Worm (Caenorhabditis elegans): ENCODE results near the gene pqn-67.
"Not testable (repeated sequence)": the region's sequence is repeated elsewhere in the genome, so short reads cannot be mapped to it uniquely, and the experiment has no call there.

The pqn-67 gene

ce11 chrV:12967925-12968327 is 43.7 kb downstream of the pqn-67 start, which contains the start of gene R186.8 (continued):
- 0 out of 2 replicates have a peak, but pooled peaks have one; percentile 49 for TF ChIP-seq egl-44 (GFP tag; IDR thresholded peaks at IDR 0.05)
- peak; percentile 78 for TF ChIP-seq ekl-4 (GFP tag; IDR thresholded peaks at IDR 0.05)
- TF ChIP-seq lin-54 (GFP tag; optimal IDR thresholded peaks at IDR 0.05): peak; percentile 66
- not testable (repeated sequence) for TF ChIP-seq snpc-4 (GFP tag; optimal IDR thresholded peaks at IDR 0.05)
- TF ChIP-seq snpc-4 (tag; optimal IDR thresholded peaks at IDR 0.05): peak in 2 of 4 experiments; percentile 58 to 64

DNA sequence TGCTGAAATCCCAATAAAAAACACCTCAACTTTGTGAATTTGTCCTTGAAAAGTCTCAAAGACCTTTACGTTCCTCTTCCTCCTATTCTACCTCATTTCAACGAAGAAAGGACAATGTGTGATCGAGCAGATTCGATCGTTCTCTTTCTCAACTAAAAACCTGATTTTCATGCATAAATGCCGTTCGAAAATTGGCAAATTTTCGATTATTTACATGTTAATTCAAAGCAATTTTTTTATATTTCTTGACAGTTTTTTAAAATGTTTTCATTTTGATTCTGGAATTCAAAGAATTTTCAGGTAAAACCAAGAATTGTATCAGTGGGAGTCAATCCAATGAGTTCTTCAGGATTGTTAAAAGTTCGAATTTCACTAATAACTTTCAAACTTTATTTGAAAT is 44.3 kb downstream of the pqn-67 start, which contains the start of gene lin-46:
lin-46 (plus strand) TSS at position 301 of the 400 bp plus-strand sequence.
- no peak for TF ChIP-seq aptf-3 (GFP tag; IDR thresholded peaks at IDR 0.05)
- no peak for TF ChIP-seq lsy-27 (tag; optimal IDR thresholded peaks at IDR 0.05; ENCODE audit: borderline replicate concordance, insufficient read depth)
- no peak for TF ChIP-seq atf-7 (tag; optimal IDR thresholded peaks at IDR 0.05)
- no peak for TF ChIP-seq rpc-1 (optimal IDR thresholded peaks at IDR 0.05)
- TF ChIP-seq rpc-1 (tag; optimal IDR thresholded peaks at IDR 0.05): no peak
- TF ChIP-seq lin-54 (GFP tag; optimal IDR thresholded peaks at IDR 0.05): no peak
- TF ChIP-seq pha-4 (tag; optimal IDR thresholded peaks at IDR 0.05): no peak
- TF ChIP-seq ztf-22 (GFP tag; optimal IDR thresholded peaks at IDR 0.05): no peak
- no peak for TF ChIP-seq ztf-3 (GFP tag; optimal IDR thresholded peaks at IDR 0.05)
- no peak for TF ChIP-seq nfya-2 (GFP tag; IDR thresholded peaks at IDR 0.05)

ce11 chrV:12970575-12971160 is 46.4 kb downstream of the pqn-67 start, which contains the start of gene pnn-1:
pnn-1 (plus strand) TSS chrV:12971110.
- TF ChIP-seq repo-1 (tag; optimal IDR thresholded peaks at IDR 0.05): no peak
- TF ChIP-seq ceh-91 (GFP tag; IDR thresholded peaks at IDR 0.05): no peak
- TF ChIP-seq unc-62 (GFP tag; optimal IDR thresholded peaks at IDR 0.05): no peak
- TF ChIP-seq attf-6 (GFP tag; IDR thresholded peaks at IDR 0.05): no peak
- TF ChIP-seq lin-35 (GFP tag; optimal IDR thresholded peaks at IDR 0.05): peak in 1 of 3 experiments; percentile 63
- no peak for TF ChIP-seq mel-28 (tag; optimal IDR thresholded peaks at IDR 0.05; ENCODE audit: borderline replicate concordance)
- TF ChIP-seq snpc-4 (GFP tag; optimal IDR thresholded peaks at IDR 0.05): no peak
- no peak for TF ChIP-seq snpc-4 (tag; optimal IDR thresholded peaks at IDR 0.05)
- TF ChIP-seq sdz-38 (tag; optimal IDR thresholded peaks at IDR 0.05): no peak
- peak; percentile 26; the same call in 1 of the 2 replicates for TF ChIP-seq hmg-1.2 (GFP tag; IDR thresholded peaks at IDR 0.05)
- no peak for TF ChIP-seq F39B2.1 (GFP tag; IDR thresholded peaks at IDR 0.05)
- TF ChIP-seq Y79H2A.3 (GFP tag; conservative IDR thresholded peaks at IDR 0.05): no peak
- TF ChIP-seq lin-40 (tag; optimal IDR thresholded peaks at IDR 0.05): no peak
- no peak for TF ChIP-seq dox-1 (GFP tag; IDR thresholded peaks at IDR 0.05)
- TF ChIP-seq ccch-3 (GFP tag; optimal IDR thresholded peaks at IDR 0.05): no peak
- no peak for TF ChIP-seq cebp-1 (GFP tag; IDR thresholded peaks at IDR 0.05)
- no peak for TF ChIP-seq cebp-1 (tag; optimal IDR thresholded peaks at IDR 0.05)
- TF ChIP-seq dpl-1 (GFP tag; optimal IDR thresholded peaks at IDR 0.05): peak; percentile 6
- no peak for TF ChIP-seq ets-4 (GFP tag; optimal IDR thresholded peaks at IDR 0.05)
- TF ChIP-seq mcd-1 (GFP tag; IDR thresholded peaks at IDR 0.05): peak; percentile 42; the same call in 1 of the 2 replicates
- TF ChIP-seq mes-4 (tag; optimal IDR thresholded peaks at IDR 0.05): no peak
- TF ChIP-seq lsl-1 (GFP tag; optimal IDR thresholded peaks at IDR 0.05): no peak
- no peak for TF ChIP-seq rec-8 (tag; optimal IDR thresholded peaks at IDR 0.05)
- no peak for TF ChIP-seq F33H1.4 (GFP tag; IDR thresholded peaks at IDR 0.05)
- TF ChIP-seq xnd-1 (tag; optimal IDR thresholded peaks at IDR 0.05): no peak
- TF ChIP-seq Y67H2A.10 (GFP tag; conservative IDR thresholded peaks at IDR 0.05): no peak
- peak; percentile 32 for TF ChIP-seq efl-1 (GFP tag; optimal IDR thresholded peaks at IDR 0.05)
- TF ChIP-seq ztf-18 (tag; optimal IDR thresholded peaks at IDR 0.05): no peak
- TF ChIP-seq D2030.7 (GFP tag; IDR thresholded peaks at IDR 0.05): no peak
- no peak for TF ChIP-seq madf-8 (GFP tag; conservative IDR thresholded peaks at IDR 0.05)
- TF ChIP-seq F23B12.7 (tag; optimal IDR thresholded peaks at IDR 0.05; ENCODE audit: insufficient read depth): no peak
- no peak for TF ChIP-seq ceh-100 (GFP tag; IDR thresholded peaks at IDR 0.05)
- no peak for TF ChIP-seq egrh-3 (GFP tag; IDR thresholded peaks at IDR 0.05)
- TF ChIP-seq sea-2 (GFP tag; IDR thresholded peaks at IDR 0.05): no peak

All from whole organism, young adult.